Worm (Caenorhabditis elegans) whole organism, L2 larva: ENCODE data around the gene T15B7.14.

ENCODE experiments used
- C34F6.9 ChIP-seq: fragments of 150-350 bp; optimal IDR thresholded peaks from 2 replicates; lab custom pipeline; 2014; ENCODE audit warnings: missing biosample characterization, missing genetic modification characterization
- ama-1 ChIP-seq: fragments of 150-350 bp; optimal IDR thresholded peaks from 2 replicates; lab custom pipeline; 2018; ENCODE audit warnings: inconsistent platforms
- ceh-16 ChIP-seq: fragments of 150-350 bp; optimal IDR thresholded peaks from 2 replicates; lab custom pipeline; 2014; ENCODE audit warnings: missing biosample characterization, missing genetic modification characterization
- lin-13 ChIP-seq: fragments of 150-350 bp; optimal IDR thresholded peaks from 2 replicates; lab custom pipeline; 2014; ENCODE audit warnings: missing biosample characterization, missing genetic modification reagents, missing genetic modification characterization
- mab-5 ChIP-seq: fragments of 150-350 bp; optimal IDR thresholded peaks from 2 replicates; lab custom pipeline; 2014; ENCODE audit warnings: missing biosample characterization, missing genetic modification characterization
- nhr-11 ChIP-seq: fragments of 150-350 bp; optimal IDR thresholded peaks from 2 replicates; lab custom pipeline; 2014; ENCODE audit warnings: missing biosample characterization, missing genetic modification characterization
- nhr-12 ChIP-seq: fragments of 150-350 bp; optimal IDR thresholded peaks from 2 replicates; lab custom pipeline; 2014; ENCODE audit warnings: missing biosample characterization, missing genetic modification characterization
- nhr-6 ChIP-seq: fragments of 150-350 bp; optimal IDR thresholded peaks from 2 replicates; lab custom pipeline; 2014; ENCODE audit warnings: missing biosample characterization, missing genetic modification characterization
- nhr-77 ChIP-seq: fragments of 150-350 bp; optimal IDR thresholded peaks from 2 replicates; lab custom pipeline; 2014; ENCODE audit warnings: missing biosample characterization, missing genetic modification characterization
- unc-62 ChIP-seq: fragments of 150-350 bp; optimal IDR thresholded peaks from 2 replicates; lab custom pipeline; 2014; ENCODE audit warnings: missing biosample characterization, missing genetic modification reagents, missing genetic modification characterization
- zag-1 ChIP-seq: fragments of 150-350 bp; optimal IDR thresholded peaks from 2 replicates; lab custom pipeline; 2014; ENCODE audit warnings: missing biosample characterization, missing genetic modification characterization

DNA sequence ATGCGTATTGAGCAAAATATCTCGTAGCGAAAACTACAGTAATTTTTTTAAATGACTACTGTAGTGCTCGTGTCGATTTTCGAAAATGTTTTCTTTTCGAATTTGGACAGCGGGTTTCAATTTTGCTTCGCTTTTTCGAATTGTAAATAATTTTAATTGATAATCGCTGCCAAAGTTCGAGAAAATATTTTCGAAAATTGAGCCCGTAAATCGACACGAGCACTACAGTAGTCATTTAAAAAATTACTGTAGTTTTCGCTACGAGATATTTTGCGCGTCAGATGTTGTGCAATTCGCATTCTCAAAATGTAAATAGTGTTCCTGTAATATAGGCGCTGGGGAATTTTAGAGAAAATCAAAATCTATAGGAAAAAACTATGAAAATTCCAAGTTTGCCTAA, 52.9 kb downstream of the T15B7.14 start:
- TF ChIP-seq ceh-16 (tag; lab: Kevin White, UChicago) = no peak
- TF ChIP-seq lin-13 (GFP tag; lab: Kevin White, UChicago) = no peak
- no peak for TF ChIP-seq ama-1
- TF ChIP-seq nhr-6 (tag; lab: Kevin White, UChicago) = no peak
- no peak for TF ChIP-seq zag-1 (tag; lab: Kevin White, UChicago)
- no peak for TF ChIP-seq nhr-11 (tag; lab: Kevin White, UChicago)
- no peak for TF ChIP-seq unc-62 (GFP tag; lab: Kevin White, UChicago)
- TF ChIP-seq mab-5 = no peak
- TF ChIP-seq nhr-77 (tag; lab: Kevin White, UChicago) = no peak
- TF ChIP-seq nhr-12 (tag; lab: Kevin White, UChicago) = no peak
- TF ChIP-seq C34F6.9 (tag; lab: Kevin White, UChicago) = no peak
